Worm (Caenorhabditis elegans): ENCODE data around the gene R10H10.7.

R10H10.7 gene

DNA sequence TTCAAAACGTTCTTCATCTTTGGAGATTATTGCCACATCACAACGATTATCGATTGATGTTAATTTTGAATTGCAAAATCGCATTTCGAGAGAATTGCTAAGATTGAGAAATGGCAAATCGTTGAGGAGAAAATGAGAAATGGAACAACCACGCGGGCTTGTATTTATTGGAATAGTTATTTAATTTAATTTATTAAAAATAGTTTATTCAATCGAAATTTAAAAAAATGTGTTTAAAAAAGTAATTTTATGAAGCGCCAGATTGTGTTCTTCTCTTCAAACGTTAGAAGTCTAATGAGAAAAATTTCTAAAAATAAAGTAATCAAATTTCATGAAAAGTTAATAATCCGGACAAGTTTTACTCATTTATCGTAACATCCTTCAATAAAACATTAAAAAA, 21.9 kb downstream of the R10H10.7 start, which contains the start of gene spe-26:
spe-26 (minus strand) TSS at position 101 of the 400 bp plus-strand sequence.
- TF ChIP-seq mls-2 (tag; optimal IDR thresholded peaks at IDR 0.05) (no peak), unc-39 (tag; optimal IDR thresholded peaks at IDR 0.05) (no peak), lsy-2 (tag; optimal IDR thresholded peaks at IDR 0.05) (no peak), nhr-237 (tag; optimal IDR thresholded peaks at IDR 0.05) (no peak), lin-13 (tag; optimal IDR thresholded peaks at IDR 0.05) (no peak), ceh-43 (GFP tag; optimal IDR thresholded peaks at IDR 0.05) (no peak), elt-1 (tag; optimal IDR thresholded peaks at IDR 0.05; ENCODE audit: borderline replicate concordance, insufficient read depth) (no peak), mab-5 (tag; optimal IDR thresholded peaks at IDR 0.05) (no peak), M03D4.4 (tag; optimal IDR thresholded peaks at IDR 0.05) (no peak), ceh-39 (tag; optimal IDR thresholded peaks at IDR 0.05) (no peak), mep-1 (tag; optimal IDR thresholded peaks at IDR 0.05) (no peak), ztf-11 (tag; optimal IDR thresholded peaks at IDR 0.05) (no peak), ces-1 (GFP tag; optimal IDR thresholded peaks at IDR 0.05) (no peak), unc-120 (tag; optimal IDR thresholded peaks at IDR 0.05; ENCODE audit: poor library complexity, severe bottlenecking) (no peak), ceh-83 (GFP tag; optimal IDR thresholded peaks at IDR 0.05) (no peak), sptf-1 (tag; optimal IDR thresholded peaks at IDR 0.05) (no peak), bed-3 (GFP tag; optimal IDR thresholded peaks at IDR 0.05) (no peak), unc-62 (GFP tag; optimal IDR thresholded peaks at IDR 0.05) (no peak), drap-1 (GFP tag; optimal IDR thresholded peaks at IDR 0.05) (no peak)

ce11 chrIV:10388263-10388662, 25.5 kb downstream of the R10H10.7 start, which contains the start of gene R10H10.3:
Gene R10H10.3 (plus strand): TSS chrIV:10388505.
- TF ChIP-seq ces-1 (GFP tag; optimal IDR thresholded peaks at IDR 0.05) (no peak), cnd-1 (tag; optimal IDR thresholded peaks at IDR 0.05) (no peak)

DNA sequence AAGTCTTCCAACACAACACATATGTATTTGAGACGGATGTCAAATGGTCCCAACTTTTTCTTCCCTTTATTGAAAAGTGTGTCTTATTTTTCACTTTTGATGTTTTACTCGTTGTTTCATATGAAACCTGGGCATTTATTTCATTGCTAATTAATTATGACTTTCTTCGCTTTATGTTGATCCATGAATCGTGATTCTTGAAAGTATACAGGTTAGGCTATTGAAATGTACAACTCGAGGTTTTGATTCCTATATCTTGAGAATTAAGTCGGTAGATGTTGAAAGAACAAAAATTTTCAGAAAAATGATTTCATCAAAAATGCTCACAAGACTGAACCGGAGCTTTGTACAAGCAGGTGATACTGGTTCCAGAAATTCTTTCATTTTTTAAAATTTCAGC, 26.6 kb downstream of the R10H10.7 start, which contains the start of gene nfu-1:
nfu-1 (plus strand) TSS at position 301 of the 400 bp plus-strand sequence.
- TF ChIP-seq flh-1 (GFP tag; optimal IDR thresholded peaks at IDR 0.05) = no peak
- no peak for TF ChIP-seq blmp-1 (tag; optimal IDR thresholded peaks at IDR 0.05)
- TF ChIP-seq nhr-12 (tag; optimal IDR thresholded peaks at IDR 0.05) = no peak
- no peak for TF ChIP-seq ztf-11 (tag; optimal IDR thresholded peaks at IDR 0.05)
- no peak for TF ChIP-seq nhr-237 (tag; optimal IDR thresholded peaks at IDR 0.05)
- TF ChIP-seq bed-3 (GFP tag; optimal IDR thresholded peaks at IDR 0.05) = no peak
- no peak for TF ChIP-seq nhr-2 (tag; optimal IDR thresholded peaks at IDR 0.05)
- TF ChIP-seq mls-2 (tag; optimal IDR thresholded peaks at IDR 0.05) = no peak
- no peak for TF ChIP-seq ceh-83 (GFP tag; optimal IDR thresholded peaks at IDR 0.05)
- TF ChIP-seq unc-39 (tag; optimal IDR thresholded peaks at IDR 0.05) = no peak
- no peak for TF ChIP-seq zip-8 (tag; optimal IDR thresholded peaks at IDR 0.05)
- TF ChIP-seq lin-32 (GFP tag; optimal IDR thresholded peaks at IDR 0.05) = no peak
- TF ChIP-seq elt-3 (tag; optimal IDR thresholded peaks at IDR 0.05) = no peak
- TF ChIP-seq mab-5 (tag; optimal IDR thresholded peaks at IDR 0.05) = no peak
- no peak for TF ChIP-seq drap-1 (GFP tag; optimal IDR thresholded peaks at IDR 0.05)
- no peak for TF ChIP-seq ham-2 (GFP tag; optimal IDR thresholded peaks at IDR 0.05)
- TF ChIP-seq lsy-2 (tag; optimal IDR thresholded peaks at IDR 0.05) = no peak
- TF ChIP-seq ces-1 (GFP tag; optimal IDR thresholded peaks at IDR 0.05) = no peak
- no peak for TF ChIP-seq tbx-8 (GFP tag; optimal IDR thresholded peaks at IDR 0.05)

DNA sequence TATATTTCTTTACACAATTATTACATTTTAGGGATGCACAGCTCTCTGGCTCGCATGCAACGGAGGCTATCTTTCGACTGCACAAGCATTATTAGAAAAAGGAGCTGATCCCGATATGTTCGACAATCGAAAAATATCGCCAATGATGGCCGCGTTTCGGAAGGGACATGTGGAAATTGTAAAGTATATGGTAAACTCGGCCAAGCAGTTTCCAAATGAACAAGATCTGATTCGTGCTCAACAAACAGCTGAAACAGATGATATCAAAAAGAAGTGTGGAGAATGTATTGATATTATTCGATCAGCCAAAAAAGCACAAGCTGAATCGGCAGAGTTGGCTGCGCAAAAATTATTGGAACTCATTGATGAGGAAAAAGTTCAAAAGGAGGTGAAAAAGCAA, 30.8 kb downstream of the R10H10.7 start:
- TF ChIP-seq ceh-39 (tag; optimal IDR thresholded peaks at IDR 0.05) (no peak), drap-1 (GFP tag; optimal IDR thresholded peaks at IDR 0.05) (no peak), sem-2 (GFP tag; optimal IDR thresholded peaks at IDR 0.05) (no peak), zip-8 (tag; optimal IDR thresholded peaks at IDR 0.05) (no peak), unc-39 (tag; optimal IDR thresholded peaks at IDR 0.05) (no peak), unc-62 (GFP tag; optimal IDR thresholded peaks at IDR 0.05) (no peak), cnd-1 (tag; optimal IDR thresholded peaks at IDR 0.05) (no peak), lin-13 (tag; optimal IDR thresholded peaks at IDR 0.05) (no peak), nhr-28 (tag; optimal IDR thresholded peaks at IDR 0.05) (no peak), ces-1 (GFP tag; optimal IDR thresholded peaks at IDR 0.05) (no peak), snpc-4 (tag; optimal IDR thresholded peaks at IDR 0.05) (no peak), elt-1 (tag; optimal IDR thresholded peaks at IDR 0.05; ENCODE audit: borderline replicate concordance, insufficient read depth) (no peak), pha-4 (tag; optimal IDR thresholded peaks at IDR 0.05) (no peak), bed-3 (GFP tag; optimal IDR thresholded peaks at IDR 0.05) (no peak), flh-1 (GFP tag; optimal IDR thresholded peaks at IDR 0.05) (no peak), ceh-43 (GFP tag; optimal IDR thresholded peaks at IDR 0.05) (no peak), nhr-237 (tag; optimal IDR thresholded peaks at IDR 0.05) (no peak), mls-2 (tag; optimal IDR thresholded peaks at IDR 0.05) (no peak), unc-120 (tag; optimal IDR thresholded peaks at IDR 0.05; ENCODE audit: poor library complexity, severe bottlenecking) (no peak), nhr-76 (tag; optimal IDR thresholded peaks at IDR 0.05) (no peak)
